Worm (Caenorhabditis elegans) whole organism, early embryonic: ENCODE measurements around the gene bre-5.

ENCODE experiments used
- B0310.2 ChIP-seq: sonication (generic microtip); optimal IDR thresholded peaks from 2 replicates; lab custom pipeline; 2016; ENCODE audit warnings: mild to moderate bottlenecking, missing genetic modification characterization, missing compliant biosample characterization
- F13C5.2 ChIP-seq: sonication (generic microtip); optimal IDR thresholded peaks from 2 replicates; lab custom pipeline; 2017; ENCODE audit warnings: mild to moderate bottlenecking, missing genetic modification characterization, inconsistent platforms, missing compliant biosample characterization
- aly-1 ChIP-seq: sonication (generic microtip); optimal IDR thresholded peaks from 2 replicates; lab custom pipeline; 2016; ENCODE audit warnings: missing genetic modification characterization, missing compliant biosample characterization
- ama-1 ChIP-seq: fragments of 150-350 bp; optimal IDR thresholded peaks from 2 replicates; lab custom pipeline; 2014
- ceh-13 ChIP-seq: fragments of 200-800 bp; sonication (Bioruptor generic); optimal IDR thresholded peaks from 2 replicates; lab custom pipeline; 2018; ENCODE audit warnings: mild to moderate bottlenecking, missing genetic modification characterization, missing compliant biosample characterization
- ceh-36 ChIP-seq: sonication (generic microtip); optimal IDR thresholded peaks from 2 replicates; lab custom pipeline; 2016; ENCODE audit warnings: missing genetic modification characterization, inconsistent platforms, missing compliant biosample characterization
- ets-7 ChIP-seq: sonication (generic microtip); optimal IDR thresholded peaks from 2 replicates; lab custom pipeline; 2016; ENCODE audit warnings: missing genotype, missing genetic modification characterization, missing compliant biosample characterization
- flt-1 ChIP-seq: fragments of 200-800 bp; sonication (Bioruptor generic); IDR thresholded peaks from 2 replicates; pipeline ENCODE4 v1.3.6; 2022; ENCODE audit warnings: missing genetic modification characterization, missing compliant biosample characterization
- hmbx-1 ChIP-seq: sonication (generic microtip); optimal IDR thresholded peaks from 2 replicates; lab custom pipeline; 2016; ENCODE audit warnings: mild to moderate bottlenecking, missing genetic modification characterization, missing compliant biosample characterization
- hmg-4 ChIP-seq: fragments of 200-800 bp; sonication (Bioruptor generic); optimal IDR thresholded peaks from 2 replicates; lab custom pipeline; 2018; ENCODE audit warnings: mild to moderate bottlenecking, missing genetic modification characterization, missing compliant biosample characterization
- hnd-1 ChIP-seq: sonication (generic microtip); optimal IDR thresholded peaks from 2 replicates; lab custom pipeline; 2016; ENCODE audit warnings: missing genetic modification characterization, missing compliant biosample characterization
- pes-1 ChIP-seq: fragments of 200-800 bp; sonication (Bioruptor generic); IDR thresholded peaks from 2 replicates; pipeline ENCODE4 v1.3.6; 2022; ENCODE audit warnings: missing genetic modification reagents, missing genetic modification characterization, missing compliant biosample characterization
- scrt-1 ChIP-seq: fragments of 200-800 bp; sonication (Bioruptor generic); IDR thresholded peaks from 2 replicates; pipeline ENCODE4 v1.3.6; 2022; ENCODE audit warnings: missing genetic modification characterization, missing compliant biosample characterization
- sea-1 ChIP-seq: fragments of 200-800 bp; sonication (Bioruptor generic); conservative IDR thresholded peaks from 2 replicates; pipeline ENCODE4 v1.3.6; 2022; ENCODE audit warnings: missing genetic modification characterization, missing compliant biosample characterization
- tbx-11 ChIP-seq: fragments of 200-800 bp; sonication (Bioruptor generic); IDR thresholded peaks from 2 replicates; pipeline ENCODE4 v1.3.6; 2022; ENCODE audit warnings: missing genetic modification characterization, missing compliant biosample characterization
- tbx-37 ChIP-seq: fragments of 200-800 bp; sonication (Bioruptor generic); conservative IDR thresholded peaks from 2 replicates; pipeline ENCODE4 v1.3.6; 2022; ENCODE audit warnings: missing genetic modification reagents, missing genetic modification characterization, missing compliant biosample characterization
- tra-4 ChIP-seq: sonication (generic microtip); optimal IDR thresholded peaks from 2 replicates; lab custom pipeline; 2017; ENCODE audit warnings: missing genetic modification characterization, missing compliant biosample characterization

Gene bre-5

ce11 chrIV:12075497-12075896 is 24.5 kb upstream of the bre-5 start, which contains the start of gene K08E4.7:
K08E4.7 (plus strand) TSS chrIV:12075797.
- TF ChIP-seq tbx-11 (GFP tag; lab: Robert Waterston, UW), result no peak

ce11 chrIV:12068590-12068989 is 17.6 kb upstream of the bre-5 start, which contains the start of gene bath-37:
bath-37 (plus strand) TSS chrIV:12068890.
- TF ChIP-seq ama-1 (lab: Kevin White, UChicago) (no peak), tbx-37 (GFP tag; lab: Robert Waterston, UW) (no peak), ceh-36 (tag; lab: Kevin White, UChicago) (no peak), hnd-1 (tag; lab: Kevin White, UChicago) (no peak), B0310.2 (no peak)

- no peak for TF ChIP-seq F13C5.2 (tag; lab: Kevin White, UChicago)
- TF ChIP-seq ets-7 (tag; lab: Kevin White, UChicago), result no peak
- TF ChIP-seq ceh-13 (GFP tag; lab: Kevin White, UChicago), result no peak
- TF ChIP-seq hmg-4 (GFP tag; lab: Kevin White, UChicago), result no peak
- no peak for TF ChIP-seq tbx-11 (GFP tag; lab: Robert Waterston, UW)
- TF ChIP-seq scrt-1 (GFP tag; lab: Robert Waterston, UW), result no peak
- TF ChIP-seq hnd-1 (tag; lab: Kevin White, UChicago), result no peak
- TF ChIP-seq pes-1 (GFP tag; lab: Robert Waterston, UW), result no peak
- no peak for TF ChIP-seq B0310.2
- TF ChIP-seq tra-4 (tag; lab: Kevin White, UChicago), result no peak
- TF ChIP-seq sea-1 (GFP tag; lab: Robert Waterston, UW), result no peak
- no peak for TF ChIP-seq aly-1 (tag; lab: Kevin White, UChicago)
- TF ChIP-seq hmbx-1 (tag; lab: Kevin White, UChicago), result no peak
- TF ChIP-seq ama-1 (lab: Kevin White, UChicago), result no peak
Observed at ce11 chrIV:12061229-12061628, 10.2 kb upstream of the bre-5 start, which contains the start of gene K08E4.8. K08E4.8 (minus strand) TSS chrIV:12061329.

ce11 chrIV:12057508-12057907 is 6.5 kb upstream of the bre-5 start, which contains the start of gene K08E4.3:
K08E4.3 (plus strand) TSS chrIV:12057742.
- TF ChIP-seq scrt-1 (GFP tag; lab: Robert Waterston, UW) (no peak), tra-4 (tag; lab: Kevin White, UChicago) (no peak), hmg-4 (GFP tag; lab: Kevin White, UChicago) (no peak), pes-1 (GFP tag; lab: Robert Waterston, UW) (no peak), tbx-11 (GFP tag; lab: Robert Waterston, UW) (no peak), tbx-37 (GFP tag; lab: Robert Waterston, UW) (no peak), sea-1 (GFP tag; lab: Robert Waterston, UW) (no peak), hnd-1 (tag; lab: Kevin White, UChicago) (no peak), hmbx-1 (tag; lab: Kevin White, UChicago) (no peak), B0310.2 (no peak), ceh-36 (tag; lab: Kevin White, UChicago) (no peak), flt-1 (GFP tag; lab: Robert Waterston, UW) (no peak)

- TF ChIP-seq ceh-13 (GFP tag; lab: Kevin White, UChicago) (no peak), B0310.2 (no peak), flt-1 (GFP tag; lab: Robert Waterston, UW) (no peak), scrt-1 (GFP tag; lab: Robert Waterston, UW) (no peak), ets-7 (tag; lab: Kevin White, UChicago) (no peak), tbx-11 (GFP tag; lab: Robert Waterston, UW) (no peak), sea-1 (GFP tag; lab: Robert Waterston, UW) (no peak)
Observed at ce11 chrIV:12056603-12057002, 5.6 kb upstream of the bre-5 start, which contains the start of gene K08E4.2. K08E4.2 (minus strand) TSS chrIV:12056656.

- TF ChIP-seq ets-7 (tag; lab: Kevin White, UChicago) (no peak), hmg-4 (GFP tag; lab: Kevin White, UChicago) (no peak), tbx-37 (GFP tag; lab: Robert Waterston, UW) (no peak)
Observed at ce11 chrIV:12052461-12052860, 1.4 kb upstream of the bre-5 start.

ce11 chrIV:12047552-12048347 is 3.3 kb downstream of the bre-5 start, which contains the start of gene T12G3.4:
T12G3.4 (plus strand) TSS chrIV:12048256.
- TF ChIP-seq hnd-1 (tag; lab: Kevin White, UChicago) (no peak), scrt-1 (GFP tag; lab: Robert Waterston, UW) (no peak), ets-7 (tag; lab: Kevin White, UChicago) (no peak), tra-4 (tag; lab: Kevin White, UChicago) (no peak), ceh-13 (GFP tag; lab: Kevin White, UChicago) (no peak), ceh-36 (tag; lab: Kevin White, UChicago) (no peak)
